Worm (Caenorhabditis elegans): ENCODE data around the gene W06G6.9.

- TF ChIP-seq mef-2 (tag; optimal IDR thresholded peaks at IDR 0.05), result no peak
- no peak for TF ChIP-seq nhr-11 (tag; optimal IDR thresholded peaks at IDR 0.05)
- TF ChIP-seq nhr-76 (tag; optimal IDR thresholded peaks at IDR 0.05), result no peak
- no peak for TF ChIP-seq alr-1 (tag; optimal IDR thresholded peaks at IDR 0.05; ENCODE audit: borderline replicate concordance)
- no peak for TF ChIP-seq unc-62 (GFP tag; optimal IDR thresholded peaks at IDR 0.05)
- TF ChIP-seq rnt-1 (tag; optimal IDR thresholded peaks at IDR 0.05), result no peak
- no peak for TF ChIP-seq sptf-1 (tag; optimal IDR thresholded peaks at IDR 0.05)
- no peak for TF ChIP-seq lin-39 (tag; optimal IDR thresholded peaks at IDR 0.05)
- TF ChIP-seq ama-1 (optimal IDR thresholded peaks at IDR 0.05), result no peak
Observed at ce11 chrV:16683359-16683758, 37.1 kb upstream of the W06G6.9 start.

Data from whole organism, L1 larva.